Worm (Caenorhabditis elegans): ENCODE results near the gene prp-9.

DNA sequence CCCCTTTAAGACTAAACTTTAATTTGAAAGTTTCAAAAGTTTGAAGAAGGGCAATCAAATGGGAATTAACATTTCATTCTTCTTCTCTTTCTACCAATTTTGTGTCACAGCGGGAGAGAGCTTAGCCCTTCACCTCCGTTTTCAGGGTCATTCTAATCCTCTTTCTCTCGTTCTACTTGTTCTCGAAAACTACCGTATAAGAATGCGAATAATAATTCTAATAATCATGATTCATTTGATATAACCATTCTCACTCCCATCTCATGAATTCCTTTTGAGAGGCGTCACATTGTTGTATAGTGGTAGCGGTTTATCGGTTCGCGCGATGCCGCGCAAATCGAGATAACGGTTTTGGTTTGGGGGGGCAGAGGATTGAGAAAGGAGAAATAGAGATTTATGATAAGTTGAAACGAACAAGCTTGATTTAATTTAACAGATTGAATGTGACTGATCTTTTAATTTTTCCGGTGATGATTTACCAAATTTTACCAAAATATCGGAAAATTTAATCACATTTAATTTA lies 4.0 kb upstream of the prp-9 start:
- TF ChIP-seq him-1 (tag; optimal IDR thresholded peaks at IDR 0.05), result no peak
- no peak for TF ChIP-seq dao-5 (tag; optimal IDR thresholded peaks at IDR 0.05)
